Worm (Caenorhabditis elegans) whole organism, L1 larva: ENCODE results near the gene R186.3.

ENCODE experiments used
- snpc-4 ChIP-seq: fragments of 150-350 bp; optimal IDR thresholded peaks from 2 replicates; lab custom pipeline; 2014; ENCODE audit warnings: missing biosample characterization, missing genetic modification characterization
- zag-1 ChIP-seq: fragments of 150-350 bp; optimal IDR thresholded peaks from 2 replicates; lab custom pipeline; 2014; ENCODE audit warnings: missing biosample characterization, missing genetic modification characterization

- TF ChIP-seq zag-1 (no peak), snpc-4 (tag; lab: Kevin White, UChicago) (no peak)
These were observed 41.8 kb upstream of the R186.3 start, which contains the start of gene F15B9.10 for ce11 chrV:13008825-13009224.
